Worm (Caenorhabditis elegans): ENCODE results near the gene spat-3.

- no peak for TF ChIP-seq nhr-237 (tag; optimal IDR thresholded peaks at IDR 0.05)
- TF ChIP-seq snpc-4 (tag; optimal IDR thresholded peaks at IDR 0.05): no peak
These were observed 40.9 kb downstream of the spat-3 start, which contains the start of gene amt-4 for ce11 chrX:4564717-4565316.
